Worm (Caenorhabditis elegans) whole organism, early embryonic: ENCODE data around the gene K08E4.8.

Source experiments
- B0310.2 ChIP-seq: sonication (generic microtip); optimal IDR thresholded peaks from 2 replicates; lab custom pipeline; 2016; ENCODE audit warnings: mild to moderate bottlenecking, missing genetic modification characterization, missing compliant biosample characterization
- aly-1 ChIP-seq: sonication (generic microtip); optimal IDR thresholded peaks from 2 replicates; lab custom pipeline; 2016; ENCODE audit warnings: missing genetic modification characterization, missing compliant biosample characterization
- ceh-36 ChIP-seq: sonication (generic microtip); optimal IDR thresholded peaks from 2 replicates; lab custom pipeline; 2016; ENCODE audit warnings: missing genetic modification characterization, inconsistent platforms, missing compliant biosample characterization
- ets-7 ChIP-seq: sonication (generic microtip); optimal IDR thresholded peaks from 2 replicates; lab custom pipeline; 2016; ENCODE audit warnings: missing genotype, missing genetic modification characterization, missing compliant biosample characterization
- flt-1 ChIP-seq: fragments of 200-800 bp; sonication (Bioruptor generic); IDR thresholded peaks from 2 replicates; pipeline ENCODE4 v1.3.6; 2022; ENCODE audit warnings: missing genetic modification characterization, missing compliant biosample characterization
- hmg-4 ChIP-seq: fragments of 200-800 bp; sonication (Bioruptor generic); optimal IDR thresholded peaks from 2 replicates; lab custom pipeline; 2018; ENCODE audit warnings: mild to moderate bottlenecking, missing genetic modification characterization, missing compliant biosample characterization
- hnd-1 ChIP-seq: sonication (generic microtip); optimal IDR thresholded peaks from 2 replicates; lab custom pipeline; 2016; ENCODE audit warnings: missing genetic modification characterization, missing compliant biosample characterization
- pes-1 ChIP-seq: fragments of 200-800 bp; sonication (Bioruptor generic); IDR thresholded peaks from 2 replicates; pipeline ENCODE4 v1.3.6; 2022; ENCODE audit warnings: missing genetic modification reagents, missing genetic modification characterization, missing compliant biosample characterization
- tbx-11 ChIP-seq: fragments of 200-800 bp; sonication (Bioruptor generic); IDR thresholded peaks from 2 replicates; pipeline ENCODE4 v1.3.6; 2022; ENCODE audit warnings: missing genetic modification characterization, missing compliant biosample characterization

DNA sequence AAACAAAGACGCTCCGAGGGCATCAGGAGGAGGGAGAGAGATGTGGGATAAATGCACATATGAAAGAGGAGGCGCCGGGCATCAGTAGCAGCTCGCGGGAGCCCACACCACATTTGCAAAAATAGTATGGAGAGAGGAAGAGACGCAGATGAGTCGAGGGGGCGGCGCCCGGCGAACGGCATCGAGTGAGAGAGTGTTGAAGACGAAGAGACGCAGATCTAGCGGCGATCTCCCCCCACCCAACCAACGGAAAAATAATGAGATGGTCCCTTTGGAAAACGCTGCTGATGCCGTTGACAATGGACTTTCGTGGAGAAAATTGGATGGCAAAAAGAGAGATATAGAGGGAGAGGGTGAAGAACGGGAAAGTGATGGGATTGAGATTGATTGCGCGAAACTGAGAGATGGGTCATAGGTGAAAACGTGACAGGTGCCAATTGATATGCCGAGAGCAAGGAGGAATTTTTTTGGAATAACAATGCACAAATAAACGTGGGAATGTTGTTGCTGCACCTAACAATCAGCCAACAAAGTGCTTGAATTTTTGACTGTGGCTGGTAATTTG is 48.6 kb downstream of the K08E4.8 start:
- no peak for TF ChIP-seq aly-1
- no peak for TF ChIP-seq tbx-11
- TF ChIP-seq hnd-1 (tag; lab: Kevin White, UChicago): no peak
- no peak for TF ChIP-seq ceh-36
- no peak for TF ChIP-seq pes-1 (GFP tag; lab: Robert Waterston, UW)
- no peak for TF ChIP-seq ets-7 (tag; lab: Kevin White, UChicago)
- no peak for TF ChIP-seq flt-1 (GFP tag; lab: Robert Waterston, UW)
- no peak for TF ChIP-seq hmg-4 (GFP tag; lab: Kevin White, UChicago)
- no peak for TF ChIP-seq B0310.2 (tag; lab: Kevin White, UChicago)
